Worm (Caenorhabditis elegans) whole organism, L1 larva: ENCODE results near the gene ZC395.11.

ENCODE experiments used
- C04F5.9 ChIP-seq: sonication (generic microtip); optimal IDR thresholded peaks from 2 replicates; lab custom pipeline; 2016; ENCODE audit warnings: missing genetic modification characterization, missing compliant biosample characterization
- C16A3.4 ChIP-seq: fragments of 150-350 bp; optimal IDR thresholded peaks from 2 replicates; lab custom pipeline; 2014; ENCODE audit warnings: missing biosample characterization, missing genetic modification characterization
- C34B4.2 ChIP-seq: sonication (generic microtip); optimal IDR thresholded peaks from 2 replicates; lab custom pipeline; 2017; ENCODE audit warnings: mild to moderate bottlenecking, missing genetic modification characterization, missing compliant biosample characterization
- aha-1 ChIP-seq: fragments of 150-350 bp; optimal IDR thresholded peaks from 2 replicates; lab custom pipeline; 2014; ENCODE audit warnings: missing biosample characterization, missing genetic modification characterization
- aly-2 ChIP-seq: fragments of 150-350 bp; optimal IDR thresholded peaks from 2 replicates; lab custom pipeline; 2014; ENCODE audit warnings: missing biosample characterization, missing genetic modification characterization
- ama-1 ChIP-seq: fragments of 150-350 bp; optimal IDR thresholded peaks from 2 replicates; lab custom pipeline; 2014
- blmp-1 ChIP-seq: fragments of 150-350 bp; optimal IDR thresholded peaks from 2 replicates; lab custom pipeline; 2014; ENCODE audit warnings: missing biosample characterization, missing genetic modification characterization
- ceh-63 ChIP-seq: fragments of 200-800 bp; sonication (Bioruptor generic); optimal IDR thresholded peaks from 2 replicates; lab custom pipeline; 2018; ENCODE audit warnings: mild to moderate bottlenecking, missing genetic modification characterization, missing compliant biosample characterization
- ceh-8 ChIP-seq: fragments of 200-800 bp; sonication (Bioruptor generic); optimal IDR thresholded peaks from 2 replicates; lab custom pipeline; 2018; ENCODE audit warnings: mild to moderate bottlenecking, missing genetic modification characterization, moderate library complexity, missing compliant biosample characterization
- ceh-82 ChIP-seq, 3 experiments: fragments of 150-350 bp in 1 of 3; sonication (generic microtip) in 2 of 3; optimal IDR thresholded peaks; 2 replicates each; lab custom pipeline; 2014 to 2017; ENCODE audit warnings: missing biosample characterization in 3 of 3, missing genetic modification characterization in 3 of 3
- dpl-1 ChIP-seq, 3 experiments: fragments of 150-350 bp in 2 of 3; sonication (generic microtip) in 1 of 3; optimal IDR thresholded peaks; 2 replicates each; lab custom pipeline; 2014 to 2017; ENCODE audit warnings: missing biosample characterization in 3 of 3, missing genetic modification characterization in 3 of 3, missing genetic modification reagents in 3 of 3
- dsc-1 ChIP-seq: sonication (generic microtip); optimal IDR thresholded peaks from 2 replicates; lab custom pipeline; 2016; ENCODE audit warnings: mild to moderate bottlenecking, missing genetic modification characterization, missing compliant biosample characterization
- efl-1 ChIP-seq, 4 experiments: fragments of 150-350 bp; optimal IDR thresholded peaks in 3 of 4; peaks in 1 of 4; 1 replicate in 1 of 4; 2 replicates in 3 of 4; lab custom pipeline; 2014; ENCODE audit warnings: missing biosample characterization in 2 of 4, missing genetic modification characterization in 2 of 4, missing genetic modification reagents in 2 of 4
- efl-3 ChIP-seq: fragments of 200-800 bp; sonication (Bioruptor generic); optimal IDR thresholded peaks from 2 replicates; lab custom pipeline; 2018; ENCODE audit warnings: mild to moderate bottlenecking, missing genetic modification characterization, missing compliant biosample characterization
- egl-13 ChIP-seq: sonication (generic microtip); optimal IDR thresholded peaks from 2 replicates; lab custom pipeline; 2016; ENCODE audit warnings: missing genotype, missing genetic modification reagents, missing genetic modification characterization, missing compliant biosample characterization
- elt-3 ChIP-seq, 6 experiments: fragments of 150-350 bp in 1 of 6; sonication (generic microtip); optimal IDR thresholded peaks; 2 replicates each; lab custom pipeline; 2017 to 2018; ENCODE audit warnings: missing biosample characterization in 6 of 6, missing genetic modification characterization in 6 of 6, inconsistent platforms in 1 of 6
- fkh-10 ChIP-seq: sonication (generic microtip); optimal IDR thresholded peaks from 2 replicates; lab custom pipeline; 2017; ENCODE audit warnings: missing biosample characterization, missing genetic modification reagents, missing genetic modification characterization
- fkh-4 ChIP-seq: sonication (generic microtip); optimal IDR thresholded peaks from 2 replicates; lab custom pipeline; 2016; ENCODE audit warnings: missing compliant biosample characterization, missing genetic modification characterization, borderline replicate concordance
- hlh-17 ChIP-seq: fragments of 200-800 bp; sonication (Bioruptor generic); optimal IDR thresholded peaks from 2 replicates; lab custom pipeline; 2018; ENCODE audit warnings: missing genetic modification characterization, mild to moderate bottlenecking, missing compliant biosample characterization, moderate library complexity, borderline replicate concordance
- hlh-4 ChIP-seq: sonication (generic microtip); optimal IDR thresholded peaks from 2 replicates; lab custom pipeline; 2016; ENCODE audit warnings: mild to moderate bottlenecking, missing genetic modification characterization, missing compliant biosample characterization
- hpl-2 ChIP-seq: fragments of 150-350 bp; optimal IDR thresholded peaks from 2 replicates; lab custom pipeline; 2014; ENCODE audit warnings: missing biosample characterization, missing genetic modification reagents, missing genetic modification characterization
- lin-13 ChIP-seq: fragments of 150-350 bp; optimal IDR thresholded peaks from 2 replicates; lab custom pipeline; 2014; ENCODE audit warnings: missing biosample characterization, missing genetic modification reagents, missing genetic modification characterization
- lin-15B ChIP-seq: fragments of 150-350 bp; sonication (generic microtip); optimal IDR thresholded peaks from 3 replicates; lab custom pipeline; 2014; ENCODE audit warnings: missing biosample characterization, missing genetic modification characterization
- lin-35 ChIP-seq, 2 experiments: fragments of 150-350 bp; optimal IDR thresholded peaks; 2 replicates each; lab custom pipeline; 2014; ENCODE audit warnings: missing biosample characterization in 2 of 2, missing genetic modification characterization in 2 of 2, missing genetic modification reagents in 2 of 2
- lir-3 ChIP-seq: sonication (generic microtip); optimal IDR thresholded peaks from 2 replicates; lab custom pipeline; 2016; ENCODE audit warnings: mild to moderate bottlenecking, missing genetic modification characterization, moderate library complexity, missing compliant biosample characterization; ENCODE audit not compliant: poor library complexity
- lsy-2 ChIP-seq, 2 experiments: fragments of 150-350 bp; optimal IDR thresholded peaks; 2 replicates each; lab custom pipeline; 2014; ENCODE audit warnings: missing biosample characterization in 2 of 2, missing genetic modification characterization in 2 of 2
- mab-9 ChIP-seq: fragments of 200-800 bp; sonication (Bioruptor generic); IDR thresholded peaks from 2 replicates; pipeline ENCODE4 v1.3.6; 2022; ENCODE audit warnings: missing genetic modification reagents, missing genetic modification characterization, missing compliant biosample characterization
- mdl-1 ChIP-seq, 2 experiments: fragments of 150-350 bp; optimal IDR thresholded peaks; 2 replicates each; lab custom pipeline; 2014 to 2017; ENCODE audit warnings: missing biosample characterization in 2 of 2, missing genetic modification characterization in 2 of 2, inconsistent platforms in 1 of 2
- mef-2 ChIP-seq: fragments of 150-350 bp; optimal IDR thresholded peaks from 2 replicates; lab custom pipeline; 2014; ENCODE audit warnings: missing biosample characterization, missing genetic modification characterization
- mep-1 ChIP-seq: fragments of 150-350 bp; optimal IDR thresholded peaks from 2 replicates; lab custom pipeline; 2014; ENCODE audit warnings: missing biosample characterization, missing genetic modification characterization
- nhr-12 ChIP-seq: sonication (generic microtip); optimal IDR thresholded peaks from 2 replicates; lab custom pipeline; 2017; ENCODE audit warnings: missing biosample characterization, missing genetic modification characterization
- nhr-20 ChIP-seq: sonication (generic microtip); optimal IDR thresholded peaks from 2 replicates; lab custom pipeline; 2016; ENCODE audit warnings: mild to moderate bottlenecking, missing genetic modification characterization, missing compliant biosample characterization
- nhr-237 ChIP-seq: fragments of 150-350 bp; optimal IDR thresholded peaks from 2 replicates; lab custom pipeline; 2014; ENCODE audit warnings: missing biosample characterization, missing genetic modification characterization
- nhr-28 ChIP-seq: fragments of 150-350 bp; optimal IDR thresholded peaks from 2 replicates; lab custom pipeline; 2014; ENCODE audit warnings: missing biosample characterization, missing genetic modification characterization
- nhr-71 ChIP-seq: sonication (generic microtip); optimal IDR thresholded peaks from 2 replicates; lab custom pipeline; 2016; ENCODE audit warnings: mild to moderate bottlenecking, missing genetic modification characterization, moderate library complexity, missing compliant biosample characterization
- nhr-77 ChIP-seq: fragments of 150-350 bp; optimal IDR thresholded peaks from 2 replicates; lab custom pipeline; 2014; ENCODE audit warnings: missing biosample characterization, missing genetic modification characterization
- nhr-84 ChIP-seq: sonication (generic microtip); optimal IDR thresholded peaks from 2 replicates; lab custom pipeline; 2017; ENCODE audit warnings: missing biosample characterization, missing genetic modification characterization
- pag-3 ChIP-seq: sonication (generic microtip); optimal IDR thresholded peaks from 2 replicates; lab custom pipeline; 2017; ENCODE audit warnings: missing genetic modification characterization, mild to moderate bottlenecking, missing compliant biosample characterization, antibody characterized with exemption, borderline replicate concordance; ENCODE audit not compliant: insufficient read depth
- pax-3 ChIP-seq: fragments of 200-800 bp; sonication (Bioruptor generic); optimal IDR thresholded peaks from 2 replicates; lab custom pipeline; 2018; ENCODE audit warnings: mild to moderate bottlenecking, missing genetic modification characterization, moderate library complexity, missing compliant biosample characterization
- skn-1 ChIP-seq: fragments of 150-350 bp; optimal IDR thresholded peaks from 2 replicates; lab custom pipeline; 2014; ENCODE audit warnings: missing biosample characterization, missing genetic modification characterization
- snpc-4 ChIP-seq: fragments of 150-350 bp; optimal IDR thresholded peaks from 2 replicates; lab custom pipeline; 2014; ENCODE audit warnings: missing biosample characterization, missing genetic modification characterization
- snu-23 ChIP-seq: sonication (generic microtip); optimal IDR thresholded peaks from 2 replicates; lab custom pipeline; 2016; ENCODE audit warnings: missing genetic modification characterization, missing compliant biosample characterization
- swsn-7 ChIP-seq: sonication (generic microtip); optimal IDR thresholded peaks from 2 replicates; lab custom pipeline; 2016; ENCODE audit warnings: missing genetic modification characterization, missing compliant biosample characterization
- tbx-2 ChIP-seq: sonication (generic microtip); optimal IDR thresholded peaks from 2 replicates; lab custom pipeline; 2016; ENCODE audit warnings: missing genetic modification characterization, missing compliant biosample characterization
- unc-130 ChIP-seq: fragments of 150-350 bp; optimal IDR thresholded peaks from 2 replicates; lab custom pipeline; 2017; ENCODE audit warnings: missing biosample characterization, missing genetic modification characterization, inconsistent platforms
- unc-30 ChIP-seq: sonication (generic microtip); optimal IDR thresholded peaks from 2 replicates; lab custom pipeline; 2017; ENCODE audit warnings: missing biosample characterization, missing genetic modification characterization
- unc-62 ChIP-seq: fragments of 150-350 bp; optimal IDR thresholded peaks from 2 replicates; lab custom pipeline; 2014; ENCODE audit warnings: missing biosample characterization, missing genetic modification reagents, missing genetic modification characterization
- zip-4 ChIP-seq: fragments of 200-800 bp; sonication (Bioruptor generic); optimal IDR thresholded peaks from 2 replicates; lab custom pipeline; 2018; ENCODE audit warnings: mild to moderate bottlenecking, missing genetic modification characterization, moderate library complexity, missing compliant biosample characterization
- ztf-11 ChIP-seq, 2 experiments: sonication (generic microtip); optimal IDR thresholded peaks; 2 replicates each; lab custom pipeline; 2016 to 2017; ENCODE audit warnings: missing genetic modification characterization in 2 of 2, missing biosample characterization in 1 of 2, missing compliant biosample characterization in 1 of 2
- ztf-4 ChIP-seq: fragments of 150-350 bp; optimal IDR thresholded peaks from 2 replicates; lab custom pipeline; 2014; ENCODE audit warnings: missing biosample characterization, missing genetic modification characterization

The ZC395.11 gene

ce11 chrIII:5285484-5285883, 621 bp downstream of the ZC395.11 start:
- TF ChIP-seq ztf-4 (tag; lab: Kevin White, UChicago) (no peak), blmp-1 (no peak), lir-3 (tag; lab: Kevin White, UChicago) (no peak), mef-2 (tag; lab: Kevin White, UChicago) (no peak)

- no peak for TF ChIP-seq skn-1 (tag; lab: Kevin White, UChicago)
- no peak for TF ChIP-seq zip-4 (GFP tag; lab: Kevin White, UChicago)
- TF ChIP-seq nhr-71 (tag; lab: Kevin White, UChicago), result peak; percentile 32
- TF ChIP-seq mep-1 (tag; lab: Kevin White, UChicago), result peak; percentile 16
- TF ChIP-seq pax-3 (tag; lab: Kevin White, UChicago), result no peak
- no peak for TF ChIP-seq dsc-1 (tag; lab: Kevin White, UChicago)
- TF ChIP-seq ama-1 (lab: Kevin White, UChicago), result no peak
- no peak for TF ChIP-seq ceh-63 (GFP tag; lab: Kevin White, UChicago)
- peak; percentile 31 for TF ChIP-seq snu-23 (GFP tag; lab: Kevin White, UChicago)
- TF ChIP-seq fkh-4 (tag; lab: Kevin White, UChicago), result no peak
- no peak for TF ChIP-seq nhr-84 (tag; lab: Kevin White, UChicago)
- TF ChIP-seq aha-1 (tag; lab: Kevin White, UChicago), result no peak
- TF ChIP-seq lin-15B (tag; lab: Kevin White, UChicago), result no peak
- peak; percentile 5 for TF ChIP-seq tbx-2 (tag; lab: Kevin White, UChicago)
- TF ChIP-seq dpl-1 (GFP tag; optimal IDR thresholded peaks at IDR 0.05; lab: Kevin White, UChicago), result peak in 1 of 3 experiments; percentile 20
- peak; percentile 38 to 61 for TF ChIP-seq efl-1 (optimal IDR thresholded peaks at IDR 0.05; lab: Kevin White, UChicago)
- peak in 1 of 2 experiments; percentile 92 for TF ChIP-seq efl-1 (GFP tag; optimal IDR thresholded peaks at IDR 0.05 in 1 of 2; lab: Kevin White, UChicago)
- TF ChIP-seq mab-9 (GFP tag; lab: Robert Waterston, UW), result no peak
- no peak for TF ChIP-seq hlh-4 (tag; lab: Kevin White, UChicago)
- TF ChIP-seq aly-2 (tag; lab: Kevin White, UChicago), result no peak
- no peak for TF ChIP-seq ceh-8 (GFP tag; lab: Kevin White, UChicago)
- no peak for TF ChIP-seq mdl-1 (tag; optimal IDR thresholded peaks at IDR 0.05; lab: Kevin White, UChicago)
- no peak for TF ChIP-seq mef-2 (tag; lab: Kevin White, UChicago)
- no peak for TF ChIP-seq C04F5.9 (tag; lab: Kevin White, UChicago)
- TF ChIP-seq nhr-12 (tag; lab: Kevin White, UChicago), result no peak
- TF ChIP-seq ztf-11 (tag; optimal IDR thresholded peaks at IDR 0.05; lab: Kevin White, UChicago), result no peak
- peak in 1 of 3 experiments; percentile 35 for TF ChIP-seq ceh-82 (tag; optimal IDR thresholded peaks at IDR 0.05; lab: Kevin White, UChicago)
- peak in 1 of 2 experiments; percentile 35 for TF ChIP-seq lsy-2 (tag; optimal IDR thresholded peaks at IDR 0.05; lab: Kevin White, UChicago)
- no peak for TF ChIP-seq nhr-77
- TF ChIP-seq efl-3 (GFP tag; lab: Kevin White, UChicago), result no peak
- TF ChIP-seq nhr-28 (tag; lab: Kevin White, UChicago), result no peak
- no peak for TF ChIP-seq lir-3 (tag; lab: Kevin White, UChicago)
- TF ChIP-seq fkh-10 (GFP tag; lab: Kevin White, UChicago), result no peak
- TF ChIP-seq C16A3.4, result no peak
- TF ChIP-seq unc-62, result no peak
- TF ChIP-seq hlh-17, result no peak
- TF ChIP-seq lin-13 (GFP tag; lab: Kevin White, UChicago), result no peak
- TF ChIP-seq ztf-4 (tag; lab: Kevin White, UChicago), result no peak
- no peak for TF ChIP-seq unc-130
- TF ChIP-seq C34B4.2 (tag; lab: Kevin White, UChicago), result no peak
- no peak for TF ChIP-seq unc-30 (tag; lab: Kevin White, UChicago)
- TF ChIP-seq hpl-2, result no peak
- peak; percentile 0 for TF ChIP-seq swsn-7 (tag; lab: Kevin White, UChicago)
- peak in 1 of 2 experiments; percentile 26 for TF ChIP-seq lin-35 (GFP tag; optimal IDR thresholded peaks at IDR 0.05; lab: Kevin White, UChicago)
- no peak for TF ChIP-seq pag-3 (tag; lab: Kevin White, UChicago)
- TF ChIP-seq nhr-20 (tag; lab: Kevin White, UChicago), result no peak
- TF ChIP-seq elt-3 (tag; optimal IDR thresholded peaks at IDR 0.05; lab: Kevin White, UChicago), result no peak
- TF ChIP-seq egl-13 (tag; lab: Kevin White, UChicago), result no peak
- TF ChIP-seq nhr-237 (tag; lab: Kevin White, UChicago), result no peak
- TF ChIP-seq blmp-1, result no peak
- no peak for TF ChIP-seq snpc-4 (tag; lab: Kevin White, UChicago)
Measured at ce11 chrIII:5280228-5280627, 5.9 kb downstream of the ZC395.11 start.
